Worm (Caenorhabditis elegans) whole organism, L4 larva: ENCODE measurements around the gene ZK792.5.
A peak's percentile ranks its signal among the peaks of the same experiment; 100 is the strongest.

Source experiments
- F26F4.8 ChIP-seq: fragments of 200-800 bp; sonication (Bioruptor generic); conservative IDR thresholded peaks from 2 replicates; pipeline ENCODE4 v1.3.6; 2022; ENCODE audit warnings: missing genetic modification characterization, missing compliant biosample characterization
- F44E2.7 ChIP-seq: fragments of 200-800 bp; sonication (Bioruptor generic); IDR thresholded peaks from 2 replicates; pipeline ENCODE4 v2.1.2; 2022; ENCODE audit warnings: missing genetic modification characterization, missing compliant biosample characterization
- F49E8.2 ChIP-seq: sonication (generic microtip); optimal IDR thresholded peaks from 2 replicates; lab custom pipeline; 2016; ENCODE audit warnings: missing compliant biosample characterization, mild to moderate bottlenecking, missing genetic modification characterization, borderline replicate concordance
- T20F7.1 ChIP-seq: fragments of 200-800 bp; sonication (Bioruptor generic); optimal IDR thresholded peaks from 2 replicates; lab custom pipeline; 2018; ENCODE audit warnings: mild to moderate bottlenecking, missing genetic modification characterization, missing compliant biosample characterization
- T26A8.4 ChIP-seq: fragments of 200-800 bp; sonication (Bioruptor generic); IDR thresholded peaks from 2 replicates; pipeline ENCODE4 v1.3.6; 2022; ENCODE audit warnings: missing genetic modification characterization, missing compliant biosample characterization
- Y105C5A.15 ChIP-seq: fragments of 200-800 bp; sonication (Bioruptor generic); IDR thresholded peaks from 2 replicates; pipeline ENCODE4 v1.3.6; 2022; ENCODE audit warnings: missing genetic modification characterization, missing compliant biosample characterization
- Y48G9A.11 ChIP-seq: fragments of 200-800 bp; sonication (Bioruptor generic); IDR thresholded peaks from 2 replicates; pipeline ENCODE4 v1.3.6; 2022; ENCODE audit warnings: missing genetic modification reagents, missing genetic modification characterization, missing compliant biosample characterization
- ZK546.5 ChIP-seq, 2 experiments: sonication (generic microtip); optimal IDR thresholded peaks; 2 replicates each; lab custom pipeline; 2017; ENCODE audit warnings: missing biosample characterization in 2 of 2, missing genetic modification characterization in 2 of 2
- aha-1 ChIP-seq: fragments of 150-350 bp; peaks from one replicate; lab custom pipeline; 2014; ENCODE audit warnings: missing biosample characterization, missing genetic modification characterization
- aly-2 ChIP-seq: sonication (generic microtip); optimal IDR thresholded peaks from 2 replicates; lab custom pipeline; 2018; ENCODE audit warnings: missing biosample characterization, missing genetic modification characterization
- ceh-20 ChIP-seq: fragments of 200-800 bp; sonication (Bioruptor generic); IDR thresholded peaks from 2 replicates; pipeline ENCODE4 v1.3.6; 2022; ENCODE audit warnings: missing genetic modification reagents, missing genetic modification characterization, missing compliant biosample characterization
- ceh-28 ChIP-seq: fragments of 150-350 bp; optimal IDR thresholded peaks from 2 replicates; lab custom pipeline; 2014; ENCODE audit warnings: missing biosample characterization, missing genetic modification reagents, missing genetic modification characterization
- ceh-44 ChIP-seq: fragments of 200-800 bp; sonication (Bioruptor generic); IDR thresholded peaks from 2 replicates; pipeline ENCODE4 v1.3.6; 2022; ENCODE audit warnings: missing genetic modification reagents, missing genetic modification characterization, missing compliant biosample characterization
- ces-1 ChIP-seq: fragments of 150-350 bp; sonication (generic microtip); optimal IDR thresholded peaks from 4 replicates; lab custom pipeline; 2014; ENCODE audit warnings: missing biosample characterization, missing genetic modification reagents, missing genetic modification characterization
- ctbp-1 ChIP-seq: fragments of 200-800 bp; sonication (Bioruptor generic); IDR thresholded peaks from 2 replicates; pipeline ENCODE4 v1.3.6; 2022; ENCODE audit warnings: missing genetic modification reagents, missing genetic modification characterization, missing compliant biosample characterization
- daf-16 ChIP-seq, 3 experiments: sonication (generic microtip); optimal IDR thresholded peaks; 2 replicates each; lab custom pipeline; 2016 to 2017; ENCODE audit warnings: missing genetic modification characterization in 3 of 3, missing genetic modification reagents in 3 of 3, mild to moderate bottlenecking in 2 of 3, missing compliant biosample characterization in 2 of 3, missing biosample characterization in 1 of 3, moderate library complexity in 1 of 3
- dmd-6 ChIP-seq: fragments of 200-800 bp; sonication (Bioruptor generic); IDR thresholded peaks from 2 replicates; pipeline ENCODE4 v1.3.6; 2022; ENCODE audit warnings: missing genetic modification reagents, missing genetic modification characterization, missing compliant biosample characterization
- dmd-9 ChIP-seq: fragments of 200-800 bp; sonication (Bioruptor generic); IDR thresholded peaks from 2 replicates; pipeline ENCODE4 v1.3.6; 2022; ENCODE audit warnings: missing genetic modification reagents, missing genetic modification characterization, missing compliant biosample characterization
- dpl-1 ChIP-seq: fragments of 150-350 bp; optimal IDR thresholded peaks from 2 replicates; lab custom pipeline; 2014; ENCODE audit warnings: missing biosample characterization, missing genetic modification reagents, missing genetic modification characterization
- egl-27 ChIP-seq: sonication (generic microtip); optimal IDR thresholded peaks from 3 replicates; lab custom pipeline; 2017; ENCODE audit warnings: missing biosample characterization, missing genetic modification reagents, missing genetic modification characterization
- fkh-10 ChIP-seq: fragments of 150-350 bp; optimal IDR thresholded peaks from 2 replicates; lab custom pipeline; 2014; ENCODE audit warnings: missing biosample characterization, missing genetic modification reagents, missing genetic modification characterization
- gei-8 ChIP-seq: fragments of 200-800 bp; sonication (Bioruptor generic); optimal IDR thresholded peaks from 2 replicates; lab custom pipeline; 2018; ENCODE audit warnings: mild to moderate bottlenecking, missing genetic modification characterization, missing compliant biosample characterization
- lin-1 ChIP-seq: fragments of 200-800 bp; sonication (Bioruptor generic); IDR thresholded peaks from 2 replicates; pipeline ENCODE4 v1.3.6; 2022; ENCODE audit warnings: missing genetic modification reagents, missing genetic modification characterization, missing compliant biosample characterization
- lin-13 ChIP-seq: fragments of 150-350 bp; optimal IDR thresholded peaks from 2 replicates; lab custom pipeline; 2014; ENCODE audit warnings: missing biosample characterization, missing genetic modification reagents, missing genetic modification characterization
- lin-38 ChIP-seq: fragments of 200-800 bp; sonication (Bioruptor generic); IDR thresholded peaks from 2 replicates; pipeline ENCODE4 v1.3.6; 2022; ENCODE audit warnings: missing genetic modification reagents, missing genetic modification characterization, missing compliant biosample characterization
- mdt-29 ChIP-seq: fragments of 200-800 bp; sonication (Bioruptor generic); IDR thresholded peaks from 2 replicates; pipeline ENCODE4 v1.3.6; 2022; ENCODE audit warnings: missing genetic modification reagents, missing genetic modification characterization, missing compliant biosample characterization
- mes-2 ChIP-seq: sonication (generic microtip); optimal IDR thresholded peaks from 2 replicates; lab custom pipeline; 2016; ENCODE audit warnings: missing genotype, mild to moderate bottlenecking, missing genetic modification characterization, missing compliant biosample characterization; ENCODE audit not compliant: poor library complexity, severe bottlenecking
- nhr-10 ChIP-seq: fragments of 150-350 bp; optimal IDR thresholded peaks from 2 replicates; lab custom pipeline; 2014; ENCODE audit warnings: missing biosample characterization, missing genetic modification characterization
- nhr-102 ChIP-seq: sonication (generic microtip); optimal IDR thresholded peaks from 2 replicates; lab custom pipeline; 2016; ENCODE audit warnings: mild to moderate bottlenecking, missing genetic modification characterization, moderate library complexity, missing compliant biosample characterization
- nhr-11 ChIP-seq: fragments of 150-350 bp; optimal IDR thresholded peaks from 2 replicates; lab custom pipeline; 2014; ENCODE audit warnings: missing biosample characterization, missing genetic modification characterization
- nhr-111 ChIP-seq: fragments of 200-800 bp; sonication (Bioruptor generic); optimal IDR thresholded peaks from 2 replicates; lab custom pipeline; 2018; ENCODE audit warnings: mild to moderate bottlenecking, missing genetic modification characterization, missing compliant biosample characterization
- nhr-237 ChIP-seq: sonication (generic microtip); optimal IDR thresholded peaks from 2 replicates; lab custom pipeline; 2017; ENCODE audit warnings: missing biosample characterization, missing genetic modification characterization
- nhr-28 ChIP-seq: fragments of 150-350 bp; optimal IDR thresholded peaks from 2 replicates; lab custom pipeline; 2014; ENCODE audit warnings: missing biosample characterization, missing genetic modification characterization
- nhr-41 ChIP-seq: fragments of 200-800 bp; sonication (Bioruptor generic); IDR thresholded peaks from 2 replicates; pipeline ENCODE4 v1.3.6; 2022; ENCODE audit warnings: missing genetic modification reagents, missing genetic modification characterization, missing compliant biosample characterization
- nhr-6 ChIP-seq: fragments of 150-350 bp; optimal IDR thresholded peaks from 2 replicates; lab custom pipeline; 2014; ENCODE audit warnings: missing biosample characterization, missing genetic modification characterization
- set-16 ChIP-seq: fragments of 200-800 bp; sonication (Bioruptor generic); IDR thresholded peaks from 2 replicates; pipeline ENCODE4 v1.3.6; 2022; ENCODE audit warnings: missing genetic modification reagents, missing genetic modification characterization, missing compliant biosample characterization
- snpc-1.2 ChIP-seq: fragments of 200-800 bp; sonication (Bioruptor generic); IDR thresholded peaks from 2 replicates; pipeline ENCODE4 v1.3.6; 2022; ENCODE audit warnings: missing genetic modification reagents, missing genetic modification characterization, missing compliant biosample characterization
- spr-1 ChIP-seq: sonication (generic microtip); optimal IDR thresholded peaks from 2 replicates; lab custom pipeline; 2016; ENCODE audit warnings: mild to moderate bottlenecking, missing genetic modification characterization, missing compliant biosample characterization
- unc-130 ChIP-seq: sonication (generic microtip); optimal IDR thresholded peaks from 2 replicates; lab custom pipeline; 2016; ENCODE audit warnings: missing genetic modification reagents, missing genetic modification characterization, missing compliant biosample characterization
- unc-39 ChIP-seq: sonication (generic microtip); optimal IDR thresholded peaks from 2 replicates; lab custom pipeline; 2017; ENCODE audit warnings: missing biosample characterization, missing genetic modification characterization
- unc-62 ChIP-seq, 3 experiments: fragments of 150-350 bp in 1 of 3; sonication (generic microtip); optimal IDR thresholded peaks in 2 of 3; peaks in 1 of 3; 1 replicate in 1 of 3; 2 replicates in 2 of 3; lab custom pipeline; 2014 to 2017; ENCODE audit warnings: missing biosample characterization in 3 of 3, missing genetic modification characterization in 3 of 3, missing genetic modification reagents in 3 of 3, missing genotype in 1 of 3
- vab-7 ChIP-seq: fragments of 200-800 bp; sonication (Bioruptor generic); IDR thresholded peaks from 2 replicates; pipeline ENCODE4 v1.3.6; 2022; ENCODE audit warnings: missing genetic modification reagents, missing genetic modification characterization, missing compliant biosample characterization
- ztf-7 ChIP-seq: fragments of 150-350 bp; optimal IDR thresholded peaks from 2 replicates; lab custom pipeline; 2014; ENCODE audit warnings: missing biosample characterization, missing genetic modification characterization

Gene ZK792.5

ce11 chrIV:11697514-11697913 is 9.6 kb upstream of the ZK792.5 start:
- peak in 1 of 2 experiments; percentile 95 for TF ChIP-seq unc-62 (GFP tag; optimal IDR thresholded peaks at IDR 0.05 in 1 of 2; lab: Kevin White, UChicago)
- no peak for TF ChIP-seq unc-62 (tag; optimal IDR thresholded peaks at IDR 0.05; lab: Kevin White, UChicago)
- no peak for TF ChIP-seq ZK546.5 (tag; optimal IDR thresholded peaks at IDR 0.05; lab: Kevin White, UChicago)

- peak; percentile 60 for TF ChIP-seq unc-130 (GFP tag; lab: Kevin White, UChicago)
- peak; percentile 31; the same call in 1 of the 2 replicates for TF ChIP-seq lin-38 (GFP tag; lab: Robert Waterston, UW)
- TF ChIP-seq mdt-29 (GFP tag; lab: Robert Waterston, UW), result no peak
- TF ChIP-seq F49E8.2, result peak; percentile 88
- TF ChIP-seq nhr-11, result no peak
- TF ChIP-seq Y48G9A.11, result 0 out of 2 replicates have a peak, but pooled peaks have one; percentile 50
- TF ChIP-seq aha-1 (tag; lab: Kevin White, UChicago), result peak; percentile 28
- TF ChIP-seq snpc-1.2 (GFP tag; lab: Robert Waterston, UW), result peak; percentile 60; the same call in 1 of the 2 replicates
Measured at ce11 chrIV:11695634-11696033, 7.7 kb upstream of the ZK792.5 start.

- TF ChIP-seq nhr-111 (GFP tag; lab: Kevin White, UChicago) (no peak), nhr-28 (tag; lab: Kevin White, UChicago) (no peak), lin-13 (GFP tag; lab: Kevin White, UChicago) (no peak), dmd-9 (no peak), ceh-20 (GFP tag; lab: Robert Waterston, UW) (no peak), F26F4.8 (no peak), set-16 (GFP tag; lab: Robert Waterston, UW) (no peak), unc-39 (tag; lab: Kevin White, UChicago) (no peak), dpl-1 (GFP tag; lab: Kevin White, UChicago) (no peak), dmd-6 (GFP tag; lab: Robert Waterston, UW) (no peak), lin-38 (GFP tag; lab: Robert Waterston, UW) (no peak), nhr-6 (no peak), lin-1 (GFP tag; lab: Robert Waterston, UW) (no peak), T20F7.1 (no peak)
- TF ChIP-seq, all 104 proteins: peak for 0
Measured at ce11 chrIV:11694143-11694542, 6.2 kb upstream of the ZK792.5 start, which contains the start of gene ZK792.7. Gene ZK792.7 (plus strand): TSS chrIV:11694443.

ce11 chrIV:11693493-11693892 is 5.6 kb upstream of the ZK792.5 start, which contains the start of gene ZK792.12:
Gene ZK792.12 (plus strand): TSS chrIV:11693793.
- TF ChIP-seq Y105C5A.15 (GFP tag; lab: Robert Waterston, UW) (no peak), gei-8 (no peak), daf-16 (GFP tag; optimal IDR thresholded peaks at IDR 0.05; lab: Kevin White, UChicago) (no peak), daf-16 (tag; optimal IDR thresholded peaks at IDR 0.05; lab: Kevin White, UChicago) (no peak), vab-7 (no peak), egl-27 (no peak)

ce11 chrIV:11692071-11692673 is 4.3 kb upstream of the ZK792.5 start:
- TF ChIP-seq nhr-41 (GFP tag; lab: Robert Waterston, UW) (peak; percentile 58; the same call in 1 of the 2 replicates), ceh-28 (tag; lab: Kevin White, UChicago) (peak; percentile 16), dmd-9 (no peak), nhr-237 (tag; lab: Kevin White, UChicago) (no peak), ztf-7 (tag; lab: Kevin White, UChicago) (no peak), mes-2 (tag; lab: Kevin White, UChicago) (peak; percentile 70), unc-39 (tag; lab: Kevin White, UChicago) (no peak), nhr-10 (tag; lab: Kevin White, UChicago) (no peak), nhr-6 (peak; percentile 85), T26A8.4 (no peak), ces-1 (peak; percentile 72), nhr-102 (tag; lab: Kevin White, UChicago) (peak; percentile 61), fkh-10 (GFP tag; lab: Kevin White, UChicago) (peak; percentile 69), ceh-44 (GFP tag; lab: Robert Waterston, UW) (no peak), ZK546.5 (tag; optimal IDR thresholded peaks at IDR 0.05; lab: Kevin White, UChicago) (no peak), ctbp-1 (GFP tag; lab: Robert Waterston, UW) (0 out of 2 replicates have a peak, but pooled peaks have one; percentile 56), spr-1 (peak; percentile 42), F44E2.7 (GFP tag; lab: Robert Waterston, UW) (no peak), Y105C5A.15 (GFP tag; lab: Robert Waterston, UW) (no peak), aly-2 (tag; lab: Kevin White, UChicago) (no peak), Y48G9A.11 (no peak)
